Fruit fly (Drosophila melanogaster): ENCODE results near the gene CG40228.
A peak's percentile ranks its signal among the peaks of the same experiment; 100 is the strongest.

Gene CG40228

DNA sequence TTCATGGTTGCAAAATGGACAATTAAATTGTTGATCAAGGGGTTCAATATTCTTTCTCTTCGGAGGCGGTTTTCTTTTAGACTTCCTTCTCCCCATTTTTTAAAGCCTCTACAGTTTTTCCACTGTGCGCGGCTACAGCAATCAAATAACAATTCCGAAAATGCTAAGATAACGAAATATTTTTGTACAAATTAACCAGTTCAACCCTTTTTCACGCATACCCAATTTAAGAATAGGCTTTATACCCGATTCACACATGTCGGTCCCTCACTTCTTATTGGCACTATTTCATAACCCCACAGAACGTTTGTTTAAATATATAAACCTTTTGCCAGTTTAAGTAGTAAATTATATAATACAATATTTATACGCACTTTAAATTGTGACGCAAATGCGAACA is at the start of gene CG40228:
Gene CG40228 (minus strand): TSS at position 163 of the 400 bp plus-strand sequence.
- TF ChIP-seq CG8159 (tag; optimal IDR thresholded peaks at IDR 0.05) (peak; percentile 35), CG14655 (GFP tag; optimal IDR thresholded peaks at IDR 0.05) (peak; percentile 2), rn (GFP tag; IDR thresholded peaks at IDR 0.05) (no peak), D1 (tag; optimal IDR thresholded peaks at IDR 0.05) (no peak), Pif1A (GFP tag; optimal IDR thresholded peaks at IDR 0.05) (no peak), fd96Ca (GFP tag; IDR thresholded peaks at IDR 0.05) (no peak)

DNA sequence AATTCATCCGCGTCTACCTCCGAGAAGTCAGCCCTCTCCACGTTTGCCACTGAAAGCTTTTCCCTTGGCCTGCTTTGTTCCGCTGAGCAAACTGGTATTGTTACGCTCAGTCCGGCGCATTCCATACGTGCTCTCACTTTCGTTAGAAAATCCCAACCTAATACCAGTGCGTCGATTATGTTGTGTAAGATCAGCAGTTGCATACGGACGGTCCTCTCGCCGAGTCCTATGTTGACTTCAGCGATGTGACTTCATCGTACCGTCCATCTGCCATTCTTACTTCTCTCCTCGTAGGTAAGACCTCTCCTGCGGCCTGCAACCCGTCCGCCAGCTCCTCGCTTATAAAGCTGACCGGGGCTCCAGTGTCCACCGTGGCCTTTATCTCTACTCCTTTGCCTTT is 10.1 kb upstream of the CG40228 start:
- TF ChIP-seq CG12605 (GFP tag; IDR thresholded peaks at IDR 0.05) (no peak), CG10348 (GFP tag; IDR thresholded peaks at IDR 0.05) (no peak), Ets98B (GFP tag; IDR thresholded peaks at IDR 0.05) (no peak), CG14655 (GFP tag; optimal IDR thresholded peaks at IDR 0.05) (no peak), EcR (GFP tag; optimal IDR thresholded peaks at IDR 0.05) (no peak), Snoo (tag; optimal IDR thresholded peaks at IDR 0.05) (no peak), CG9948 (tag; optimal IDR thresholded peaks at IDR 0.05) (no peak), Pif1B (GFP tag; optimal IDR thresholded peaks at IDR 0.05) (no peak), gl (tag; optimal IDR thresholded peaks at IDR 0.05) (no peak), Pif1A (GFP tag; optimal IDR thresholded peaks at IDR 0.05) (no peak), fd96Ca (GFP tag; IDR thresholded peaks at IDR 0.05) (no peak), CG13204 (GFP tag; optimal IDR thresholded peaks at IDR 0.05) (no peak), CG8159 (tag; optimal IDR thresholded peaks at IDR 0.05) (no peak), CG34367 (tag; optimal IDR thresholded peaks at IDR 0.05) (no peak), CG15710 (tag; optimal IDR thresholded peaks at IDR 0.05) (no peak), CG17806 (tag; optimal IDR thresholded peaks at IDR 0.05) (no peak), CG32121 (GFP tag; IDR thresholded peaks at IDR 0.05) (no peak), rn (GFP tag; IDR thresholded peaks at IDR 0.05) (no peak), D1 (tag; optimal IDR thresholded peaks at IDR 0.05) (no peak)

DNA sequence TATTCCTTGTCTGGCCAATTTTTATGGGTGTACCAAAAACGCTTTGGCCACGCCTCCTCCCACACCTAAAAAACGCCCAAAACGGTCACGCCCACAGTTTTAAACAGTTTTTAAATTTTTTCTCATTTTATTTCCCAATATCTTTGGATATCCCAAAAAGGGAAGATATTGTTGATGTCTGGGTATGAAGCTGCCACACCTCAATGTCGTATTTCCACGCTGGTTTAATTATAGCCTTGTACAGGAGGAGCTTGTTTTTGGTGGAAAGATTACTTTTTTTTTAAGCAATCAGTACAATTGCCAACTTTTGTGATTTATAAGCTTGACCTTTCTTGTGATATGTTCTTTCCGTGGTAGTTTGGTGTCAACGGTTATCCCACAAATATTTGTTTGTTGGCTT is 3.0 kb upstream of the CG40228 start:
- TF ChIP-seq D1 (tag; optimal IDR thresholded peaks at IDR 0.05) (no peak), Snoo (tag; optimal IDR thresholded peaks at IDR 0.05) (no peak), CG12605 (GFP tag; IDR thresholded peaks at IDR 0.05) (no peak), fd96Ca (GFP tag; IDR thresholded peaks at IDR 0.05) (no peak), rn (GFP tag; IDR thresholded peaks at IDR 0.05) (no peak), CG34367 (tag; optimal IDR thresholded peaks at IDR 0.05) (no peak), CG32121 (GFP tag; IDR thresholded peaks at IDR 0.05) (no peak), CG9948 (tag; optimal IDR thresholded peaks at IDR 0.05) (no peak), CG13204 (GFP tag; optimal IDR thresholded peaks at IDR 0.05) (no peak), gl (tag; optimal IDR thresholded peaks at IDR 0.05) (no peak), CG8159 (tag; optimal IDR thresholded peaks at IDR 0.05) (no peak), Pif1A (GFP tag; optimal IDR thresholded peaks at IDR 0.05) (no peak), CG4496 (GFP tag; IDR thresholded peaks at IDR 0.05) (no peak), CG15710 (tag; optimal IDR thresholded peaks at IDR 0.05) (no peak), EcR (GFP tag; optimal IDR thresholded peaks at IDR 0.05) (no peak)

DNA sequence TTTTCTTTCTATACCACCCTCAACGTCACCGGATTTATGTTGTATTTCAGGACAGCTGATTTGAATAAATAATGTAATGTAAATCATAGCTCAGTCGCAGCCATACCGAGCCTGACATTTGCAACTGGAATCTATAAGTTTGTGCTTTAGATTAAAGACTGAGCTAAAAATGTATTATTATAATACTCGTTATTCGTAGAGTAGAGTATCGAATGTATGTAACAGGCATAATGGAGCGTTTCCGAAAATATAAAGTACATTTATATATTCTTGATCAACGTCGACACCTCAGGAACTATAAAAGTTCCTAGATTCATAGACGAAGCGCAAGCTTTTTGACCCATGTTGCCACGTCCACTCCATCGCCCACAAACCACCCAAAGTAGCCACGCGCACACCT is 1.3 kb upstream of the CG40228 start:
- TF ChIP-seq Ets98B (GFP tag; IDR thresholded peaks at IDR 0.05) (no peak), Pif1A (GFP tag; optimal IDR thresholded peaks at IDR 0.05) (no peak), Snoo (tag; optimal IDR thresholded peaks at IDR 0.05) (no peak), CG14655 (GFP tag; optimal IDR thresholded peaks at IDR 0.05) (no peak), CG8301 (tag; optimal IDR thresholded peaks at IDR 0.05) (no peak), rn (GFP tag; IDR thresholded peaks at IDR 0.05) (no peak), CG15710 (tag; optimal IDR thresholded peaks at IDR 0.05) (no peak), CG10348 (GFP tag; IDR thresholded peaks at IDR 0.05) (no peak), CG17806 (tag; optimal IDR thresholded peaks at IDR 0.05) (no peak), CG4496 (GFP tag; IDR thresholded peaks at IDR 0.05) (no peak), CG9948 (tag; optimal IDR thresholded peaks at IDR 0.05) (no peak), CG32121 (GFP tag; IDR thresholded peaks at IDR 0.05) (no peak), CG12605 (GFP tag; IDR thresholded peaks at IDR 0.05) (no peak), D1 (tag; optimal IDR thresholded peaks at IDR 0.05) (no peak)
